Fruit fly (Drosophila melanogaster) whole organism, embryonic: ENCODE results near the gene CG43347.
A peak's percentile ranks its signal among the peaks of the same experiment; 100 is the strongest.

Experiments
- ATbp ChIP-seq: fragments of 200-800 bp; sonication (Bioruptor generic); optimal IDR thresholded peaks from 2 replicates; lab custom pipeline; 2017; ENCODE audit warnings: missing biosample characterization, mild to moderate bottlenecking, missing genetic modification characterization, missing genetic modification reagents
- Bdp1 ChIP-seq: fragments of 200-800 bp; sonication (Bioruptor generic); optimal IDR thresholded peaks from 3 replicates; lab custom pipeline; 2016; ENCODE audit warnings: missing biosample characterization, missing genetic modification characterization
- CG11093 ChIP-seq: fragments of 200-800 bp; sonication (Bioruptor generic); IDR thresholded peaks from 3 replicates; pipeline ENCODE4 v1.3.6; 2022; ENCODE audit warnings: missing biosample characterization, missing genetic modification characterization
- CG11560 ChIP-seq: fragments of 200-800 bp; sonication (Bioruptor generic); IDR thresholded peaks from 3 replicates; pipeline ENCODE4 v1.3.6; 2022; ENCODE audit warnings: missing biosample characterization, missing genetic modification characterization
- CG12299 ChIP-seq: fragments of 200-800 bp; sonication (Bioruptor generic); optimal IDR thresholded peaks from 2 replicates; lab custom pipeline; 2018; ENCODE audit warnings: missing biosample characterization, mild to moderate bottlenecking, missing genetic modification characterization
- CG13287 ChIP-seq: fragments of 200-800 bp; sonication (Bioruptor generic); IDR thresholded peaks from 2 replicates; pipeline ENCODE4 v1.3.6; 2022; ENCODE audit warnings: missing biosample characterization, missing genetic modification characterization; ENCODE audit not compliant: partially characterized antibody
- CG14710 ChIP-seq: fragments of 200-800 bp; sonication (Bioruptor generic); optimal IDR thresholded peaks from 3 replicates; lab custom pipeline; 2019; ENCODE audit warnings: missing biosample characterization, mild to moderate bottlenecking, missing genetic modification characterization, moderate library complexity
- CG15073 ChIP-seq: fragments of 200-800 bp; sonication (Bioruptor generic); optimal IDR thresholded peaks from 2 replicates; lab custom pipeline; 2016; ENCODE audit warnings: missing biosample characterization, missing genetic modification characterization
- CG1603 ChIP-seq: fragments of 200-800 bp; sonication (Bioruptor generic); optimal IDR thresholded peaks from 2 replicates; lab custom pipeline; 2019; ENCODE audit warnings: missing biosample characterization, mild to moderate bottlenecking, missing genetic modification characterization, moderate library complexity
- CG1647 ChIP-seq: fragments of 200-800 bp; sonication (Bioruptor generic); optimal IDR thresholded peaks from 3 replicates; lab custom pipeline; 2016; ENCODE audit warnings: missing biosample characterization, missing genetic modification characterization
- CG16813 ChIP-seq: fragments of 200-800 bp; sonication (Bioruptor generic); IDR thresholded peaks from 3 replicates; pipeline ENCODE4 v1.3.6; 2022; ENCODE audit warnings: missing biosample characterization, missing genetic modification characterization; ENCODE audit not compliant: partially characterized antibody
- CG17186 ChIP-seq: fragments of 200-800 bp; sonication (Bioruptor generic); optimal IDR thresholded peaks from 3 replicates; lab custom pipeline; 2017; ENCODE audit warnings: missing biosample characterization, missing genetic modification reagents, missing genetic modification characterization
- CG18476 ChIP-seq: fragments of 200-800 bp; sonication (Bioruptor generic); optimal IDR thresholded peaks from 2 replicates; lab custom pipeline; 2016; ENCODE audit warnings: missing biosample characterization, mild to moderate bottlenecking, missing genetic modification characterization
- CG2116 ChIP-seq: fragments of 200-800 bp; sonication (Bioruptor generic); optimal IDR thresholded peaks from 3 replicates; lab custom pipeline; 2018; ENCODE audit warnings: missing biosample characterization, mild to moderate bottlenecking, missing genetic modification characterization
- CG2889 ChIP-seq: fragments of 200-800 bp; sonication (Bioruptor generic); IDR thresholded peaks from 3 replicates; pipeline ENCODE4 v1.3.6; 2022; ENCODE audit warnings: missing biosample characterization, missing genetic modification characterization
- CG34224 ChIP-seq: fragments of 200-800 bp; sonication (Bioruptor generic); IDR thresholded peaks from 3 replicates; pipeline ENCODE4 v1.3.6; 2022; ENCODE audit warnings: missing biosample characterization, missing genetic modification characterization; ENCODE audit not compliant: partially characterized antibody
- CG34376 ChIP-seq: fragments of 200-800 bp; sonication (Bioruptor generic); optimal IDR thresholded peaks from 2 replicates; lab custom pipeline; 2018; ENCODE audit warnings: missing biosample characterization, mild to moderate bottlenecking, missing genetic modification characterization
- CG4404 ChIP-seq: fragments of 200-800 bp; sonication (Bioruptor generic); IDR thresholded peaks from 2 replicates; pipeline ENCODE4 v1.3.6; 2022; ENCODE audit warnings: missing biosample characterization, missing genetic modification characterization
- CG6272 ChIP-seq: fragments of 200-800 bp; sonication (Bioruptor generic); IDR thresholded peaks from 2 replicates; pipeline ENCODE4 v1.3.6; 2022; ENCODE audit warnings: missing biosample characterization, missing genetic modification characterization
- CG7745 ChIP-seq: fragments of 200-800 bp; sonication (Bioruptor generic); optimal IDR thresholded peaks from 2 replicates; lab custom pipeline; 2018; ENCODE audit warnings: missing biosample characterization, mild to moderate bottlenecking, missing genetic modification characterization, moderate library complexity
- CG7963 ChIP-seq: fragments of 200-800 bp; sonication (Bioruptor generic); IDR thresholded peaks from 3 replicates; pipeline ENCODE4 v1.3.6; 2022; ENCODE audit warnings: missing biosample characterization, missing genetic modification characterization; ENCODE audit not compliant: partially characterized antibody
- CG8944 ChIP-seq: fragments of 200-800 bp; sonication (Bioruptor generic); optimal IDR thresholded peaks from 3 replicates; lab custom pipeline; 2016; ENCODE audit warnings: missing biosample characterization, missing genetic modification characterization
- CG9215 ChIP-seq: fragments of 200-800 bp; sonication (Bioruptor generic); IDR thresholded peaks from 2 replicates; pipeline ENCODE4 v1.3.6; 2022; ENCODE audit warnings: missing biosample characterization, missing genetic modification characterization
- CG9437 ChIP-seq: fragments of 200-800 bp; sonication (Bioruptor generic); optimal IDR thresholded peaks from 2 replicates; lab custom pipeline; 2018; ENCODE audit warnings: missing biosample characterization, mild to moderate bottlenecking, missing genetic modification characterization
- Deaf1 ChIP-seq: fragments of 200-800 bp; optimal IDR thresholded peaks from 3 replicates; lab custom pipeline; 2019; ENCODE audit warnings: missing biosample characterization, mild to moderate bottlenecking, missing genetic modification characterization, moderate library complexity
- Dp ChIP-seq: fragments of 200-800 bp; sonication (Bioruptor generic); optimal IDR thresholded peaks from 2 replicates; lab custom pipeline; 2018; ENCODE audit warnings: missing biosample characterization, mild to moderate bottlenecking, missing genetic modification characterization, moderate library complexity
- HLH4C ChIP-seq: fragments of 200-800 bp; sonication (Bioruptor generic); IDR thresholded peaks from 3 replicates; pipeline ENCODE4 v1.3.6; 2022; ENCODE audit warnings: missing biosample characterization, missing genetic modification characterization; ENCODE audit not compliant: partially characterized antibody
- MBD-R2 ChIP-seq: fragments of 200-800 bp; sonication (Bioruptor generic); IDR thresholded peaks from 2 replicates; pipeline ENCODE4 v1.3.6; 2022; ENCODE audit warnings: missing biosample characterization, missing genetic modification characterization
- Pdp1 ChIP-seq, 2 experiments: fragments of 200-800 bp; sonication (Bioruptor generic); optimal IDR thresholded peaks; 3 replicates each; lab custom pipeline; 2016; ENCODE audit warnings: missing biosample characterization in 2 of 2, missing genetic modification characterization in 2 of 2, mild to moderate bottlenecking in 1 of 2, moderate library complexity in 1 of 2
- Sry-δ ChIP-seq: fragments of 200-800 bp; sonication (Bioruptor generic); optimal IDR thresholded peaks from 2 replicates; lab custom pipeline; 2016; ENCODE audit warnings: missing biosample characterization, missing genetic modification characterization
- Trl ChIP-seq, 3 experiments: fragments of >200 bp in 2 of 3; fragments of 200-800 bp in 1 of 3; sonication (Bioruptor generic) in 1 of 3; optimal IDR thresholded peaks; 2 replicates in 1 of 3; 3 replicates in 2 of 3; lab custom pipeline; 2016 to 2017; ENCODE audit warnings: missing biosample characterization in 1 of 3, missing genetic modification characterization in 1 of 3
- YL-1 ChIP-seq: fragments of 200-800 bp; sonication (Bioruptor generic); optimal IDR thresholded peaks from 3 replicates; lab custom pipeline; 2017; ENCODE audit warnings: missing biosample characterization, mild to moderate bottlenecking, missing genetic modification characterization
- bbx ChIP-seq: fragments of 200-800 bp; sonication (Bioruptor generic); IDR thresholded peaks from 2 replicates; pipeline ENCODE4 v1.3.6; 2022; ENCODE audit warnings: missing biosample characterization, missing genetic modification characterization; ENCODE audit not compliant: partially characterized antibody
- bigmax ChIP-seq: fragments of 200-800 bp; sonication (Bioruptor generic); optimal IDR thresholded peaks from 2 replicates; lab custom pipeline; 2018; ENCODE audit warnings: missing biosample characterization, mild to moderate bottlenecking, missing genetic modification characterization
- cad ChIP-seq: fragments of >200 bp; optimal IDR thresholded peaks from 2 replicates; lab custom pipeline; 2017; ENCODE audit warnings: missing biosample characterization, missing genetic modification characterization
- cg ChIP-seq: fragments of 200-800 bp; sonication (Bioruptor generic); optimal IDR thresholded peaks from 3 replicates; lab custom pipeline; 2019; ENCODE audit warnings: missing biosample characterization, mild to moderate bottlenecking, missing genetic modification characterization, moderate library complexity
- crp ChIP-seq, 2 experiments: fragments of 200-800 bp; sonication (Bioruptor generic); optimal IDR thresholded peaks; 2 replicates in 1 of 2; 3 replicates in 1 of 2; lab custom pipeline; 2017; ENCODE audit warnings: missing biosample characterization in 2 of 2, missing genetic modification characterization in 2 of 2, mild to moderate bottlenecking in 1 of 2, moderate library complexity in 1 of 2
- hbn ChIP-seq: fragments of 200-800 bp; sonication (Bioruptor generic); IDR thresholded peaks from 2 replicates; pipeline ENCODE4 v1.3.6; 2022; ENCODE audit warnings: missing biosample characterization, missing genetic modification characterization; ENCODE audit not compliant: partially characterized antibody
- knrl ChIP-seq: fragments of 200-800 bp; sonication (Bioruptor generic); IDR thresholded peaks from 3 replicates; pipeline ENCODE4 v1.3.6; 2022; ENCODE audit warnings: missing biosample characterization, missing genetic modification characterization; ENCODE audit not compliant: partially characterized antibody
- nerfin-2 ChIP-seq: fragments of 200-800 bp; sonication (Bioruptor generic); IDR thresholded peaks from 2 replicates; pipeline ENCODE4 v1.3.6; 2022; ENCODE audit warnings: missing biosample characterization, missing genetic modification characterization; ENCODE audit not compliant: partially characterized antibody
- nmo ChIP-seq: fragments of 200-800 bp; sonication (Bioruptor generic); optimal IDR thresholded peaks from 2 replicates; lab custom pipeline; 2018; ENCODE audit warnings: missing biosample characterization, mild to moderate bottlenecking, missing genetic modification characterization, moderate library complexity
- p53 ChIP-seq: fragments of 200-800 bp; sonication (Bioruptor generic); optimal IDR thresholded peaks from 2 replicates; lab custom pipeline; 2016; ENCODE audit warnings: missing biosample characterization, missing genetic modification characterization
- phol ChIP-seq: fragments of 200-800 bp; sonication (Bioruptor generic); optimal IDR thresholded peaks from 3 replicates; lab custom pipeline; 2018; ENCODE audit warnings: missing biosample characterization, mild to moderate bottlenecking, missing genetic modification characterization, moderate library complexity
- schlank ChIP-seq: fragments of 200-800 bp; sonication (Bioruptor generic); optimal IDR thresholded peaks from 2 replicates; lab custom pipeline; 2018; ENCODE audit warnings: missing biosample characterization, mild to moderate bottlenecking, missing genetic modification characterization
- seq ChIP-seq: fragments of 200-800 bp; sonication (Bioruptor generic); IDR thresholded peaks from 2 replicates; pipeline ENCODE4 v1.3.6; 2022; ENCODE audit warnings: missing biosample characterization, missing genetic modification characterization
- trem ChIP-seq: fragments of 200-800 bp; optimal IDR thresholded peaks from 3 replicates; lab custom pipeline; 2019; ENCODE audit warnings: missing biosample characterization, mild to moderate bottlenecking, missing genetic modification characterization, moderate library complexity
- unc-4 ChIP-seq: fragments of 200-800 bp; sonication (Bioruptor generic); IDR thresholded peaks from 2 replicates; pipeline ENCODE4 v1.3.6; 2022; ENCODE audit warnings: missing biosample characterization, missing genetic modification characterization; ENCODE audit not compliant: partially characterized antibody
- zen2 ChIP-seq: fragments of 200-800 bp; sonication (Bioruptor generic); IDR thresholded peaks from 3 replicates; pipeline ENCODE4 v1.3.6; 2022; ENCODE audit warnings: missing biosample characterization, missing genetic modification characterization; ENCODE audit not compliant: partially characterized antibody

CG43347 gene

dm6 chrX:10595813-10596212, 24.2 kb downstream of the CG43347 start, which contains the start of the genes Hmr and CG2124:
Hmr (minus strand) TSS chrX:10595855.
CG2124 (plus strand) TSS chrX:10596122.
- TF ChIP-seq CG1603 (tag; lab: Kevin White, UChicago) = peak; percentile 34
- TF ChIP-seq CG17186 (GFP tag; lab: Kevin White, UChicago) = peak; percentile 54
- TF ChIP-seq HLH4C (GFP tag; lab: Robert Waterston, UW) = peak; percentile 88
- peak; percentile 1 for TF ChIP-seq nmo
- no peak for TF ChIP-seq schlank
- TF ChIP-seq Deaf1 (tag; lab: Kevin White, UChicago) = peak; percentile 22
- TF ChIP-seq bigmax (GFP tag; lab: Kevin White, UChicago) = no peak
- TF ChIP-seq CG11560 (tag; lab: Robert Waterston, UW) = peak; percentile 95
- no peak for TF ChIP-seq CG7745 (tag; lab: Kevin White, UChicago)
- TF ChIP-seq CG7963 (GFP tag; lab: Robert Waterston, UW) = 0 out of 3 replicates have a peak, but pooled peaks have one; percentile 26
- TF ChIP-seq Bdp1 (GFP tag; lab: Kevin White, UChicago) = no peak
- no peak for TF ChIP-seq cg (GFP tag; lab: Kevin White, UChicago)
- TF ChIP-seq CG13287 = peak; percentile 91
- TF ChIP-seq seq (GFP tag; lab: Robert Waterston, UW) = no peak
- 0 out of 2 replicates have a peak, but pooled peaks have one; percentile 42 for TF ChIP-seq nerfin-2
- TF ChIP-seq CG8944 (GFP tag; lab: Kevin White, UChicago) = no peak
- TF ChIP-seq CG1647 (GFP tag; lab: Kevin White, UChicago) = no peak
- TF ChIP-seq knrl (GFP tag; lab: Robert Waterston, UW) = peak; percentile 42; the same call in 2 of the 3 replicates
- no peak for TF ChIP-seq CG6272 (GFP tag; lab: Robert Waterston, UW)
- no peak for TF ChIP-seq cad (GFP tag; lab: Kevin White, UChicago)
- no peak for TF ChIP-seq CG34376 (GFP tag; lab: Kevin White, UChicago)
- TF ChIP-seq CG12299 = no peak
- TF ChIP-seq CG9437 (GFP tag; lab: Kevin White, UChicago) = peak; percentile 60
- peak; percentile 36; the same call in 1 of the 2 replicates for TF ChIP-seq MBD-R2 (GFP tag; lab: Robert Waterston, UW)
- TF ChIP-seq CG4404 (GFP tag; lab: Robert Waterston, UW) = no peak
- TF ChIP-seq CG11093 = no peak
- TF ChIP-seq CG16813 (GFP tag; lab: Robert Waterston, UW) = peak; percentile 67
- TF ChIP-seq Dp = peak; percentile 46
- TF ChIP-seq CG18476 (GFP tag; lab: Kevin White, UChicago) = no peak
- TF ChIP-seq Sry-δ (GFP tag; lab: Kevin White, UChicago) = peak; percentile 73
- TF ChIP-seq bbx (GFP tag; lab: Robert Waterston, UW) = peak; percentile 35
- TF ChIP-seq YL-1 (GFP tag; lab: Kevin White, UChicago) = peak; percentile 14
- peak; percentile 87 for TF ChIP-seq CG34224 (GFP tag; lab: Robert Waterston, UW)
- peak; percentile 37 for TF ChIP-seq CG14710 (tag; lab: Kevin White, UChicago)
- peak; percentile 28 to 47 for TF ChIP-seq Trl (optimal IDR thresholded peaks at IDR 0.05; lab: Kevin White, UChicago)
- no peak for TF ChIP-seq Trl (GFP tag; optimal IDR thresholded peaks at IDR 0.05; lab: Kevin White, UChicago)
- peak; percentile 23 for TF ChIP-seq phol (tag; lab: Kevin White, UChicago)
- peak; percentile 44; the same call in 1 of the 3 replicates for TF ChIP-seq zen2 (GFP tag; lab: Robert Waterston, UW)
- peak; percentile 79 for TF ChIP-seq CG2116 (GFP tag; lab: Kevin White, UChicago)
- TF ChIP-seq CG9215 (GFP tag; lab: Robert Waterston, UW) = peak; percentile 64
- TF ChIP-seq p53 = no peak
- peak; percentile 77 for TF ChIP-seq unc-4 (GFP tag; lab: Robert Waterston, UW)
- TF ChIP-seq Pdp1 (GFP tag; optimal IDR thresholded peaks at IDR 0.05; lab: Kevin White, UChicago) = peak in 1 of 2 experiments; percentile 49
- peak; percentile 66; the same call in 1 of the 2 replicates for TF ChIP-seq hbn (GFP tag; lab: Robert Waterston, UW)
- no peak for TF ChIP-seq ATbp
- peak; percentile 58 for TF ChIP-seq trem (tag; lab: Kevin White, UChicago)
- no peak for TF ChIP-seq CG2889
- TF ChIP-seq crp (GFP tag; optimal IDR thresholded peaks at IDR 0.05; lab: Kevin White, UChicago) = peak; percentile 50 to 87
- TF ChIP-seq CG15073 (GFP tag; lab: Kevin White, UChicago) = no peak
